Worm (Caenorhabditis elegans): ENCODE measurements around the gene cima-1.

Gene cima-1

DNA sequence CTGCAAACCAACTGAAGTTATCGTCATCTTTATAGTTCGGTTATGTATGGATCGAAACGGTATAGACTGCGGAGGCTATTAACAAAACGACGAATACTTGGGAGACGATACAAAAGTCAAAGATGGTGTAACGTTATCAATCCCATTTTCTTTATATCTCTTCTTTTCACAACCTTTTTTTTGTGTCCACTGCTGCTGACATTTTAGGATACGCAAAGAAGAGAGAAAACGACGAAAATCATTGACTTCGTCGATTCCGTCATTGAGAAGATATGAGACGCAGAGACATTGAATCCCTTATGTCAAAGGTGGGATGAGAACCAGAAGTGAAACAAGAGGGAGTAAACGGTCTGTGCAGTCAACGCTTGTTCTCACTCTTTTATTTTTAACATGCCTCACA lies at the start of gene cima-1:
TSS of gene cima-1 (plus strand) at position 340 of the 400 bp plus-strand sequence.
- TF ChIP-seq pag-3 (tag; optimal IDR thresholded peaks at IDR 0.05; ENCODE audit: borderline replicate concordance) = no peak
- no peak for TF ChIP-seq dmd-4 (tag; optimal IDR thresholded peaks at IDR 0.05; ENCODE audit: borderline replicate concordance)
- no peak for TF ChIP-seq ttx-3 (tag; optimal IDR thresholded peaks at IDR 0.05)
- TF ChIP-seq hlh-6 (tag; optimal IDR thresholded peaks at IDR 0.05) = no peak
- TF ChIP-seq ceh-18 (tag; optimal IDR thresholded peaks at IDR 0.05) = no peak
- TF ChIP-seq K02D7.2 (tag; optimal IDR thresholded peaks at IDR 0.05) = no peak
- TF ChIP-seq hlh-8 (tag; optimal IDR thresholded peaks at IDR 0.05) = no peak
- TF ChIP-seq ets-4 (tag; optimal IDR thresholded peaks at IDR 0.05) = no peak
- TF ChIP-seq ceh-9 (tag; optimal IDR thresholded peaks at IDR 0.05) = no peak
- no peak for TF ChIP-seq ceh-2 (tag; optimal IDR thresholded peaks at IDR 0.05)
- no peak for TF ChIP-seq nfya-1 (tag; optimal IDR thresholded peaks at IDR 0.05)
- no peak for TF ChIP-seq syd-9 (tag; optimal IDR thresholded peaks at IDR 0.05)

DNA sequence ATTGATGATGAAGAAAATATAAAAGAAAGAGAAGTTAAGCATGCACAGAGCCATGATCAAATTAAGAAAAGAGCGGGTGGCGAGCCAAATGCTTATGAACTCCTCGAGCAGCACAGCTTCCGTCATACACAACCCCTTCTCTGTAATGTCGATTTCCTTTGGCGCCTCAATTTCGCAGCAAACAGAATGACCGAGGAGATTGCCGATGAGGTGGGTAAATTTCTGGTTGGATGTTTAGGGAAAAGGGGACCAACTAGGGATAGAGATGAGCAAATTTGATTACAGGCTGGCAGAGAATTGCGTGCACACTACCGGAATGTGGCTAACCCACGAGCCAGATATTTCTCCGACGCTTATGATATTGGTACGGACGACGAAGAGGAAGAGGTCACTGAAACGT lies 45.8 kb upstream of the cima-1 start:
- TF ChIP-seq pha-2 (tag; optimal IDR thresholded peaks at IDR 0.05) (no peak), unc-42 (tag; optimal IDR thresholded peaks at IDR 0.05) (peak; percentile 82)

- TF ChIP-seq pat-9 (tag; optimal IDR thresholded peaks at IDR 0.05) (no peak), madf-2 (tag; optimal IDR thresholded peaks at IDR 0.05) (no peak), K02D7.2 (tag; optimal IDR thresholded peaks at IDR 0.05) (no peak), nfya-1 (tag; optimal IDR thresholded peaks at IDR 0.05) (no peak), Y22D7AL.16 (tag; optimal IDR thresholded peaks at IDR 0.05) (no peak), dmd-4 (tag; optimal IDR thresholded peaks at IDR 0.05; ENCODE audit: borderline replicate concordance) (no peak), ceh-31 (tag; optimal IDR thresholded peaks at IDR 0.05) (no peak), pax-1 (tag; optimal IDR thresholded peaks at IDR 0.05) (no peak)
Observed at ce11 chrIV:7608111-7608510, 43.1 kb upstream of the cima-1 start.

DNA sequence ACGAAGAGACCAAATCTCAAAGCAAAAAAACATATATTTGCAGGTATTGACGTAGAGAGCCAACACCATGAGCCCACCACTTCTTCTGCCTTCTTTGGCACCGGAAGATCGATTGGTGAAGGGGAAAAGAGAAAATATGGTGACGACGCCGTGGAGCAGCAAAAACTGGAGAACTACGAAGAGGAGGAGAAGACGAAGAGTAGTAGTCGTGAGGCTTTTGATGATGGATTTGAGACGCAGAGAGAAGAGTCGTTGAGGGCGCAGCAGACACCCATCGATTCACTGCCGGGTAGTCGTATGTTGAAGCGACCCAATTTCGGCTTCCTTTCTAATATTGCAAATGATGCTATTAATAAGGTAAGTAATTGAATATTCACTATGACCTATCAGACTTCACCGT lies 39.9 kb upstream of the cima-1 start:
- peak; percentile 10 for TF ChIP-seq ceh-19 (GFP tag; optimal IDR thresholded peaks at IDR 0.05)
- TF ChIP-seq ceh-31 (tag; optimal IDR thresholded peaks at IDR 0.05) = peak; percentile 53
- TF ChIP-seq ceh-48 (tag; optimal IDR thresholded peaks at IDR 0.05) = peak; percentile 54
- no peak for TF ChIP-seq elt-2 (tag; optimal IDR thresholded peaks at IDR 0.05)

ce11 chrIV:7612523-7612922 lies 38.7 kb upstream of the cima-1 start:
- 0 out of 2 replicates have a peak, but pooled peaks have one; percentile 32 for TF ChIP-seq ceh-45 (GFP tag; IDR thresholded peaks at IDR 0.05)
- TF ChIP-seq dve-1 (tag; optimal IDR thresholded peaks at IDR 0.05) = no peak
- TF ChIP-seq unc-42 (tag; optimal IDR thresholded peaks at IDR 0.05) = peak; percentile 86

- no peak for TF ChIP-seq unc-86 (tag; optimal IDR thresholded peaks at IDR 0.05)
- no peak for TF ChIP-seq F13H6.1 (tag; optimal IDR thresholded peaks at IDR 0.05)
- TF ChIP-seq ets-4 (tag; optimal IDR thresholded peaks at IDR 0.05) = no peak
- no peak for TF ChIP-seq zip-5 (tag; optimal IDR thresholded peaks at IDR 0.05)
- peak; percentile 28 for TF ChIP-seq ceh-34 (tag; optimal IDR thresholded peaks at IDR 0.05)
- no peak for TF ChIP-seq che-1 (tag; optimal IDR thresholded peaks at IDR 0.05)
- no peak for TF ChIP-seq odd-2 (tag; optimal IDR thresholded peaks at IDR 0.05)
- TF ChIP-seq nfya-1 (tag; optimal IDR thresholded peaks at IDR 0.05) = peak; percentile 11
- peak; percentile 51 for TF ChIP-seq ceh-31 (tag; optimal IDR thresholded peaks at IDR 0.05)
- TF ChIP-seq ceh-48 (tag; optimal IDR thresholded peaks at IDR 0.05) = no peak
- TF ChIP-seq syd-9 (tag; optimal IDR thresholded peaks at IDR 0.05) = no peak
- TF ChIP-seq tbx-7 (tag; optimal IDR thresholded peaks at IDR 0.05) = no peak
- peak; percentile 8 for TF ChIP-seq C08G9.2 (tag; optimal IDR thresholded peaks at IDR 0.05)
- peak; percentile 79 for TF ChIP-seq unc-42 (tag; optimal IDR thresholded peaks at IDR 0.05)
- no peak for TF ChIP-seq lim-6 (tag; optimal IDR thresholded peaks at IDR 0.05)
- TF ChIP-seq elt-2 (tag; optimal IDR thresholded peaks at IDR 0.05) = no peak
- TF ChIP-seq pag-3 (tag; optimal IDR thresholded peaks at IDR 0.05; ENCODE audit: borderline replicate concordance) = peak; percentile 14
- no peak for TF ChIP-seq sdc-2 (tag; optimal IDR thresholded peaks at IDR 0.05)
- TF ChIP-seq rnt-1 (tag; optimal IDR thresholded peaks at IDR 0.05) = no peak
- no peak for TF ChIP-seq dmd-4 (tag; optimal IDR thresholded peaks at IDR 0.05; ENCODE audit: borderline replicate concordance)
Observed at ce11 chrIV:7619261-7619660, 32.0 kb upstream of the cima-1 start.

Data from whole organism, late embryonic.